Worm (Caenorhabditis elegans): ENCODE measurements around the gene mog-4.

ce11 chrII:14507563-14507962, 53.8 kb downstream of the mog-4 start, which contains the start of the genes K10H10.7 and K10H10.10:
- TF ChIP-seq elt-1 (tag; optimal IDR thresholded peaks at IDR 0.05; ENCODE audit: borderline replicate concordance, insufficient read depth) (no peak), blmp-1 (tag; optimal IDR thresholded peaks at IDR 0.05) (no peak), nhr-28 (tag; optimal IDR thresholded peaks at IDR 0.05) (no peak), snpc-4 (tag; optimal IDR thresholded peaks at IDR 0.05) (no peak), mab-5 (tag; optimal IDR thresholded peaks at IDR 0.05) (no peak), lsy-2 (tag; optimal IDR thresholded peaks at IDR 0.05) (no peak), sptf-1 (tag; optimal IDR thresholded peaks at IDR 0.05) (no peak), ces-1 (GFP tag; optimal IDR thresholded peaks at IDR 0.05) (no peak)
